Fruit fly (Drosophila melanogaster) whole organism, embryonic: ENCODE data around the gene Rh4.

Experiments used
- Ada2b ChIP-seq: fragments of 200-800 bp; sonication (Bioruptor generic); IDR thresholded peaks from 2 replicates; pipeline ENCODE4 v1.3.6; 2022; ENCODE audit warnings: missing biosample characterization, missing genetic modification characterization
- Bdp1 ChIP-seq: fragments of 200-800 bp; sonication (Bioruptor generic); optimal IDR thresholded peaks from 3 replicates; lab custom pipeline; 2016; ENCODE audit warnings: missing biosample characterization, missing genetic modification characterization
- C15 ChIP-seq: fragments of 200-800 bp; sonication (Bioruptor generic); IDR thresholded peaks from 3 replicates; pipeline ENCODE4 v1.3.6; 2022; ENCODE audit warnings: missing biosample characterization, missing genetic modification characterization
- CG10209 ChIP-seq: fragments of 200-800 bp; sonication (Bioruptor generic); optimal IDR thresholded peaks from 3 replicates; lab custom pipeline; 2017; ENCODE audit warnings: missing biosample characterization, mild to moderate bottlenecking, missing genetic modification characterization, missing genetic modification reagents
- CG11504 ChIP-seq: fragments of 200-800 bp; sonication (Bioruptor generic); optimal IDR thresholded peaks from 3 replicates; lab custom pipeline; 2019; ENCODE audit warnings: missing biosample characterization, mild to moderate bottlenecking, missing genetic modification characterization, moderate library complexity
- CG11560 ChIP-seq: fragments of 200-800 bp; sonication (Bioruptor generic); IDR thresholded peaks from 3 replicates; pipeline ENCODE4 v1.3.6; 2022; ENCODE audit warnings: missing biosample characterization, missing genetic modification characterization
- CG12104 ChIP-seq: fragments of 200-800 bp; sonication (Bioruptor generic); optimal IDR thresholded peaks from 3 replicates; lab custom pipeline; 2016; ENCODE audit warnings: missing biosample characterization, missing genetic modification characterization
- CG1233 ChIP-seq: fragments of 200-800 bp; sonication (Bioruptor generic); optimal IDR thresholded peaks from 4 replicates; lab custom pipeline; 2018; ENCODE audit warnings: missing biosample characterization, mild to moderate bottlenecking, missing genetic modification characterization
- CG14710 ChIP-seq: fragments of 200-800 bp; sonication (Bioruptor generic); optimal IDR thresholded peaks from 3 replicates; lab custom pipeline; 2019; ENCODE audit warnings: missing biosample characterization, mild to moderate bottlenecking, missing genetic modification characterization, moderate library complexity
- CG14965 ChIP-seq: fragments of 200-800 bp; sonication (Bioruptor generic); optimal IDR thresholded peaks from 2 replicates; lab custom pipeline; 2016; ENCODE audit warnings: missing biosample characterization, missing genetic modification characterization, borderline replicate concordance
- CG17328 ChIP-seq: fragments of 200-800 bp; sonication (Bioruptor generic); IDR thresholded peaks from 2 replicates; pipeline ENCODE4 v1.3.6; 2022; ENCODE audit warnings: missing biosample characterization, missing genetic modification characterization
- CG17361 ChIP-seq: fragments of 200-800 bp; sonication (Bioruptor generic); IDR thresholded peaks from 3 replicates; pipeline ENCODE4 v1.3.6; 2022; ENCODE audit warnings: missing biosample characterization, missing genetic modification characterization
- CG6272 ChIP-seq: fragments of 200-800 bp; sonication (Bioruptor generic); IDR thresholded peaks from 2 replicates; pipeline ENCODE4 v1.3.6; 2022; ENCODE audit warnings: missing biosample characterization, missing genetic modification characterization
- CG7839 ChIP-seq: fragments of 200-800 bp; sonication (Bioruptor generic); optimal IDR thresholded peaks from 3 replicates; lab custom pipeline; 2018; ENCODE audit warnings: missing biosample characterization, mild to moderate bottlenecking, missing genetic modification characterization, moderate library complexity
- CG7928 ChIP-seq: fragments of 200-800 bp; sonication (Bioruptor generic); optimal IDR thresholded peaks from 2 replicates; lab custom pipeline; 2017; ENCODE audit warnings: missing biosample characterization, mild to moderate bottlenecking, missing genetic modification characterization
- Dek ChIP-seq: fragments of 200-800 bp; sonication (Bioruptor generic); optimal IDR thresholded peaks from 3 replicates; lab custom pipeline; 2019; ENCODE audit warnings: missing biosample characterization, mild to moderate bottlenecking, missing genetic modification characterization, moderate library complexity
- Doc3 ChIP-seq: fragments of 200-800 bp; sonication (Bioruptor generic); IDR thresholded peaks from 3 replicates; pipeline ENCODE4 v1.3.6; 2022; ENCODE audit warnings: missing biosample characterization, missing genetic modification characterization; ENCODE audit not compliant: partially characterized antibody
- Drgx ChIP-seq: fragments of 200-800 bp; sonication (Bioruptor generic); IDR thresholded peaks from 2 replicates; pipeline ENCODE4 v1.3.6; 2022; ENCODE audit warnings: missing biosample characterization, missing genetic modification characterization
- E2f2 ChIP-seq: fragments of 200-800 bp; sonication (Bioruptor generic); IDR thresholded peaks from 2 replicates; pipeline ENCODE4 v1.3.6; 2022; ENCODE audit warnings: missing biosample characterization, missing genetic modification characterization
- Ets97D ChIP-seq: fragments of 200-800 bp; sonication (Bioruptor generic); optimal IDR thresholded peaks from 3 replicates; lab custom pipeline; 2016; ENCODE audit warnings: missing biosample characterization, missing genetic modification characterization
- Fer2 ChIP-seq: fragments of 200-800 bp; sonication (Bioruptor generic); optimal IDR thresholded peaks from 2 replicates; lab custom pipeline; 2018; ENCODE audit warnings: missing biosample characterization, mild to moderate bottlenecking, missing genetic modification characterization, moderate library complexity
- H15 ChIP-seq: fragments of 200-800 bp; sonication (Bioruptor generic); IDR thresholded peaks from 3 replicates; pipeline ENCODE4 v1.3.6; 2022; ENCODE audit warnings: missing biosample characterization, missing genetic modification characterization
- HLH4C ChIP-seq: fragments of 200-800 bp; sonication (Bioruptor generic); IDR thresholded peaks from 3 replicates; pipeline ENCODE4 v1.3.6; 2022; ENCODE audit warnings: missing biosample characterization, missing genetic modification characterization; ENCODE audit not compliant: partially characterized antibody
- Hey ChIP-seq: fragments of 200-800 bp; sonication (Bioruptor generic); optimal IDR thresholded peaks from 3 replicates; lab custom pipeline; 2018; ENCODE audit warnings: missing biosample characterization, mild to moderate bottlenecking, missing genetic modification characterization
- Hr3 ChIP-seq: fragments of 200-800 bp; sonication (Bioruptor generic); optimal IDR thresholded peaks from 3 replicates; lab custom pipeline; 2016; ENCODE audit warnings: missing biosample characterization, missing genetic modification characterization
- NC2α ChIP-seq: fragments of 200-800 bp; sonication (Bioruptor generic); optimal IDR thresholded peaks from 2 replicates; lab custom pipeline; 2016; ENCODE audit warnings: missing biosample characterization, missing genetic modification characterization
- Nf-YC ChIP-seq: fragments of 200-800 bp; optimal IDR thresholded peaks from 3 replicates; lab custom pipeline; 2019; ENCODE audit warnings: missing biosample characterization, mild to moderate bottlenecking, missing genetic modification characterization, moderate library complexity
- Oli ChIP-seq: fragments of 200-800 bp; sonication (Bioruptor generic); optimal IDR thresholded peaks from 2 replicates; lab custom pipeline; 2018; ENCODE audit warnings: missing biosample characterization, mild to moderate bottlenecking, missing genetic modification characterization, moderate library complexity
- Ssrp ChIP-seq: fragments of 200-800 bp; sonication (Bioruptor generic); optimal IDR thresholded peaks from 2 replicates; lab custom pipeline; 2018; ENCODE audit warnings: missing biosample characterization, mild to moderate bottlenecking, missing genetic modification characterization, moderate library complexity
- Stat92E ChIP-seq, 3 experiments: fragments of >200 bp in 2 of 3; fragments of 200-800 bp in 1 of 3; sonication (Bioruptor generic) in 1 of 3; optimal IDR thresholded peaks; 2 replicates each; lab custom pipeline; 2017 to 2019; ENCODE audit warnings: missing biosample characterization in 3 of 3, missing genetic modification characterization in 3 of 3, mild to moderate bottlenecking in 1 of 3, moderate library complexity in 1 of 3
- TFAM ChIP-seq: fragments of 200-800 bp; sonication (Bioruptor generic); optimal IDR thresholded peaks from 2 replicates; lab custom pipeline; 2017; ENCODE audit warnings: missing biosample characterization, missing genetic modification characterization, inconsistent platforms
- YL-1 ChIP-seq: fragments of 200-800 bp; sonication (Bioruptor generic); optimal IDR thresholded peaks from 3 replicates; lab custom pipeline; 2017; ENCODE audit warnings: missing biosample characterization, mild to moderate bottlenecking, missing genetic modification characterization
- abd-A ChIP-seq: fragments of 200-800 bp; sonication (Bioruptor generic); optimal IDR thresholded peaks from 3 replicates; lab custom pipeline; 2019; ENCODE audit warnings: missing biosample characterization, mild to moderate bottlenecking, missing genetic modification characterization, moderate library complexity
- bigmax ChIP-seq: fragments of 200-800 bp; sonication (Bioruptor generic); optimal IDR thresholded peaks from 2 replicates; lab custom pipeline; 2018; ENCODE audit warnings: missing biosample characterization, mild to moderate bottlenecking, missing genetic modification characterization
- chif ChIP-seq, 2 experiments: fragments of 200-800 bp; sonication (Bioruptor generic); optimal IDR thresholded peaks; 3 replicates each; lab custom pipeline; 2016; ENCODE audit warnings: missing biosample characterization in 2 of 2, missing genetic modification characterization in 2 of 2
- ci ChIP-seq: fragments of 200-800 bp; sonication (Bioruptor generic); IDR thresholded peaks from 3 replicates; pipeline ENCODE4 v1.3.6; 2022; ENCODE audit warnings: missing biosample characterization, missing genetic modification characterization
- dmrt99B ChIP-seq: fragments of 200-800 bp; sonication (Bioruptor generic); optimal IDR thresholded peaks from 2 replicates; lab custom pipeline; 2018; ENCODE audit warnings: missing biosample characterization, mild to moderate bottlenecking, missing genetic modification characterization, moderate library complexity
- emc ChIP-seq: fragments of 200-800 bp; sonication (Bioruptor generic); optimal IDR thresholded peaks from 2 replicates; lab custom pipeline; 2016; ENCODE audit warnings: missing biosample characterization, missing genetic modification characterization
- gcm ChIP-seq: fragments of 200-800 bp; sonication (Bioruptor generic); optimal IDR thresholded peaks from 2 replicates; lab custom pipeline; 2019; ENCODE audit warnings: missing biosample characterization, mild to moderate bottlenecking, missing genetic modification characterization, moderate library complexity
- gfzf ChIP-seq: fragments of 200-800 bp; sonication (Bioruptor generic); optimal IDR thresholded peaks from 2 replicates; lab custom pipeline; 2016; ENCODE audit warnings: missing biosample characterization, mild to moderate bottlenecking, missing genetic modification characterization, moderate library complexity
- grau ChIP-seq: fragments of 200-800 bp; optimal IDR thresholded peaks from 3 replicates; lab custom pipeline; 2019; ENCODE audit warnings: missing biosample characterization, mild to moderate bottlenecking, missing genetic modification characterization, moderate library complexity
- h ChIP-seq: fragments of >200 bp; optimal IDR thresholded peaks from 2 replicates; lab custom pipeline; 2017
- nerfin-1 ChIP-seq: fragments of 200-800 bp; sonication (Bioruptor generic); optimal IDR thresholded peaks from 3 replicates; lab custom pipeline; 2019; ENCODE audit warnings: missing biosample characterization, mild to moderate bottlenecking, missing genetic modification characterization, moderate library complexity
- run ChIP-seq: fragments of 200-800 bp; sonication (Bioruptor generic); optimal IDR thresholded peaks from 3 replicates; lab custom pipeline; 2018; ENCODE audit warnings: missing biosample characterization, mild to moderate bottlenecking, missing genetic modification characterization
- sens-2 ChIP-seq: fragments of 200-800 bp; sonication (Bioruptor generic); IDR thresholded peaks from 2 replicates; pipeline ENCODE4 v1.3.6; 2022; ENCODE audit warnings: missing biosample characterization, missing genetic modification characterization
- seq ChIP-seq: fragments of 200-800 bp; sonication (Bioruptor generic); IDR thresholded peaks from 2 replicates; pipeline ENCODE4 v1.3.6; 2022; ENCODE audit warnings: missing biosample characterization, missing genetic modification characterization
- ssp ChIP-seq: fragments of 200-800 bp; sonication (Bioruptor generic); IDR thresholded peaks from 2 replicates; pipeline ENCODE4 v1.3.6; 2022; ENCODE audit warnings: missing biosample characterization, missing genetic modification characterization
- sug ChIP-seq: fragments of 200-800 bp; optimal IDR thresholded peaks from 2 replicates; lab custom pipeline; 2019; ENCODE audit warnings: missing biosample characterization, mild to moderate bottlenecking, missing genetic modification characterization, moderate library complexity
- tgo ChIP-seq: fragments of 200-800 bp; sonication (Bioruptor generic); IDR thresholded peaks from 3 replicates; pipeline ENCODE4 v1.3.6; 2022; ENCODE audit warnings: missing biosample characterization, missing genetic modification characterization
- tll ChIP-seq, 2 experiments: fragments of 200-800 bp in 1 of 2; fragments of >200 bp in 1 of 2; sonication (Bioruptor generic) in 1 of 2; optimal IDR thresholded peaks; 2 replicates each; lab custom pipeline; 2017 to 2019; ENCODE audit warnings: missing biosample characterization in 2 of 2, missing genetic modification characterization in 2 of 2, mild to moderate bottlenecking in 1 of 2, moderate library complexity in 1 of 2
- vvl ChIP-seq: fragments of 200-800 bp; sonication (Bioruptor generic); IDR thresholded peaks from 2 replicates; pipeline ENCODE4 v1.3.6; 2022; ENCODE audit warnings: missing biosample characterization, missing genetic modification characterization

The Rh4 gene

DNA sequence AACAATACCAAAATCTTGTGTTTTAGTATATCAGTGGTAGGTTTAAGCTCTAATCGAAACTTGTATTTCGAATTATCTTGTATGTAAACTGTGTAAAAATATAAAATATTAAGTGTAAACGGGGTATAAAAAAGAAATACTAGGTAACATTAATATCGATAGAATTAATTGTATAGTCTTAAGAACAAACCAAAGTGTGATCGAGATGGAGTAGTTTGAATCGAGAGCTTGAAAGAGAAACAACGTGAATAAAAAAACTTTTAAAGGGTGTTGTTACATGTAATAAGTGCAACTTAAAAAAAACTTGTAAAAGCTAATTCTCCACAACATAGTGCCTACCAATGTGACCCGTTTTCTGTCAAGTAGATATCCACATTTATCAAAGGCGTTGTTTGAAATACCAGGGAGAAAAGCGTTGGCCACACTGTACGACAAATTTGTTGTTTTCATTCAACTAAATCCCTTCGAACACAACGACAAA lies 20.2 kb downstream of the Rh4 start, which contains the start of gene TSG101 (continued):
- TF ChIP-seq CG17361 (peak; percentile 43; the same call in 2 of the 3 replicates), vvl (GFP tag; lab: Robert Waterston, UW) (no peak), HLH4C (no peak), Ada2b (GFP tag; lab: Robert Waterston, UW) (no peak), Oli (tag; lab: Kevin White, UChicago) (no peak), TFAM (GFP tag; lab: Kevin White, UChicago) (no peak), ssp (GFP tag; lab: Robert Waterston, UW) (peak; percentile 96), Ets97D (peak; percentile 27), Nf-YC (tag; lab: Kevin White, UChicago) (peak; percentile 16), C15 (no peak), dmrt99B (tag; lab: Kevin White, UChicago) (no peak), H15 (GFP tag; lab: Robert Waterston, UW) (no peak), CG7928 (GFP tag; lab: Kevin White, UChicago) (no peak), Ssrp (no peak), gcm (GFP tag; lab: Kevin White, UChicago) (no peak), CG11560 (no peak), CG6272 (GFP tag; lab: Robert Waterston, UW) (no peak), CG1233 (GFP tag; lab: Kevin White, UChicago) (no peak), sens-2 (GFP tag; lab: Robert Waterston, UW) (no peak), CG11504 (tag; lab: Kevin White, UChicago) (no peak), gfzf (GFP tag; lab: Kevin White, UChicago) (peak; percentile 92), Stat92E (GFP tag; optimal IDR thresholded peaks at IDR 0.05; lab: Kevin White, UChicago) (no peak), CG14710 (peak; percentile 60), chif (GFP tag; optimal IDR thresholded peaks at IDR 0.05; lab: Kevin White, UChicago) (no peak), run (tag; lab: Kevin White, UChicago) (no peak), Hey (no peak), CG14965 (no peak), Fer2 (tag; lab: Kevin White, UChicago) (no peak), nerfin-1 (no peak), CG12104 (GFP tag; lab: Kevin White, UChicago) (no peak), Doc3 (GFP tag; lab: Robert Waterston, UW) (no peak), ci (no peak), bigmax (GFP tag; lab: Kevin White, UChicago) (no peak), NC2α (GFP tag; lab: Kevin White, UChicago) (no peak), CG17328 (GFP tag; lab: Robert Waterston, UW) (no peak), YL-1 (GFP tag; lab: Kevin White, UChicago) (peak; percentile 50), sug (tag; lab: Kevin White, UChicago) (no peak), abd-A (tag; lab: Kevin White, UChicago) (no peak), grau (tag; lab: Kevin White, UChicago) (peak; percentile 10), CG10209 (GFP tag; lab: Kevin White, UChicago) (no peak), seq (GFP tag; lab: Robert Waterston, UW) (no peak), emc (no peak), tll (GFP tag; optimal IDR thresholded peaks at IDR 0.05; lab: Kevin White, UChicago) (no peak), Drgx (GFP tag; lab: Robert Waterston, UW) (no peak), CG7839 (tag; lab: Kevin White, UChicago) (no peak), Bdp1 (GFP tag; lab: Kevin White, UChicago) (no peak), E2f2 (peak; percentile 22; the same call in 1 of the 2 replicates), tgo (GFP tag; lab: Robert Waterston, UW) (no peak), h (lab: Kevin White, UChicago) (no peak), Dek (tag; lab: Kevin White, UChicago) (peak; percentile 1), Hr3 (GFP tag; lab: Kevin White, UChicago) (no peak)
